Worm (Caenorhabditis elegans) whole organism, L4/young adult: ENCODE measurements around the gene F01D5.7.

Experiments
- dao-5 ChIP-seq: sonication (generic microtip); optimal IDR thresholded peaks from 2 replicates; lab custom pipeline; 2016; ENCODE audit warnings: missing genotype, missing genetic modification characterization, moderate library complexity, missing compliant biosample characterization
- him-1 ChIP-seq: sonication (generic microtip); optimal IDR thresholded peaks from 2 replicates; lab custom pipeline; 2016; ENCODE audit warnings: missing genotype, missing genetic modification reagents, missing genetic modification characterization, missing compliant biosample characterization

DNA sequence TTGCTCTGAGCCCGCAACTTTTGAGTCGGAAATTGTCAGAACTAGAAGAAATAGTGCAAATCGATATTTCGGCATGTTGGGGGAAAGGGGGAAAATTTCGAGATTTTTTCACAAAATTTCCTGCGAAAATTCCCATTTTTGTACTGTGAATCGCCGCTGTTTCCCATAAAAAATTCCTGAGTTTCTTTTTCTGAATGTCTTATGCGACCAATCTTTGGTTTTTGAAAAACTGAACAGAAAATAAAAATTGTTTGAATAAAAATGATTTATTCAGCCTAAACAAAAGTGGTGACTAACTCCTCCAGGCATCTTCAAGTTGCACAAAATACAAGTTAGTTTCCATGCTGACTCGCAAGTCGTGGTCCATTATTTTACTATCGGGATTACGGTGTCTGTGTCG, 42.2 kb upstream of the F01D5.7 start, which contains the start of gene W07G1.7:
- TF ChIP-seq him-1, result no peak
- no peak for TF ChIP-seq dao-5
